Fruit fly (Drosophila melanogaster) whole organism, embryonic: Measurements from ENCODE around the gene CG32243.

Experiments used
- B-H1 ChIP-seq: fragments of 200-800 bp; sonication (Bioruptor generic); IDR thresholded peaks from 3 replicates; pipeline ENCODE4 v1.3.6; 2022; ENCODE audit warnings: missing biosample characterization, missing genetic modification characterization
- B-H2 ChIP-seq: fragments of 200-800 bp; sonication (Bioruptor generic); optimal IDR thresholded peaks from 2 replicates; lab custom pipeline; 2018; ENCODE audit warnings: missing biosample characterization, mild to moderate bottlenecking, missing genetic modification characterization
- CG1024 ChIP-seq: fragments of 200-800 bp; sonication (Bioruptor generic); IDR thresholded peaks from 2 replicates; pipeline ENCODE4 v1.3.6; 2022; ENCODE audit warnings: missing biosample characterization, missing genetic modification characterization
- CG11398 ChIP-seq: fragments of 200-800 bp; sonication (Bioruptor generic); optimal IDR thresholded peaks from 2 replicates; lab custom pipeline; 2016; ENCODE audit warnings: missing biosample characterization, missing genetic modification characterization
- CG11504 ChIP-seq: fragments of 200-800 bp; sonication (Bioruptor generic); optimal IDR thresholded peaks from 3 replicates; lab custom pipeline; 2019; ENCODE audit warnings: missing biosample characterization, mild to moderate bottlenecking, missing genetic modification characterization, moderate library complexity
- CG12659 ChIP-seq: fragments of 200-800 bp; sonication (Bioruptor generic); optimal IDR thresholded peaks from 3 replicates; lab custom pipeline; 2017; ENCODE audit warnings: mild to moderate bottlenecking, missing biosample characterization, missing genetic modification reagents, missing genetic modification characterization
- CG14710 ChIP-seq: fragments of 200-800 bp; sonication (Bioruptor generic); optimal IDR thresholded peaks from 3 replicates; lab custom pipeline; 2019; ENCODE audit warnings: missing biosample characterization, mild to moderate bottlenecking, missing genetic modification characterization, moderate library complexity
- CG1529 ChIP-seq: fragments of 200-800 bp; sonication (Bioruptor generic); optimal IDR thresholded peaks from 3 replicates; lab custom pipeline; 2018; ENCODE audit warnings: missing biosample characterization, missing genetic modification characterization
- CG17361 ChIP-seq: fragments of 200-800 bp; sonication (Bioruptor generic); IDR thresholded peaks from 3 replicates; pipeline ENCODE4 v1.3.6; 2022; ENCODE audit warnings: missing biosample characterization, missing genetic modification characterization
- CG18764 ChIP-seq: fragments of 200-800 bp; sonication (Bioruptor generic); optimal IDR thresholded peaks from 3 replicates; lab custom pipeline; 2016; ENCODE audit warnings: missing biosample characterization, missing genetic modification characterization
- CG31365 ChIP-seq: fragments of 200-800 bp; sonication (Bioruptor generic); optimal IDR thresholded peaks from 2 replicates; lab custom pipeline; 2018; ENCODE audit warnings: missing biosample characterization, mild to moderate bottlenecking, missing genetic modification characterization
- CG3281 ChIP-seq: fragments of 200-800 bp; sonication (Bioruptor generic); optimal IDR thresholded peaks from 3 replicates; lab custom pipeline; 2017; ENCODE audit warnings: missing biosample characterization, mild to moderate bottlenecking, missing genetic modification characterization
- CG5953 ChIP-seq: fragments of 200-800 bp; sonication (Bioruptor generic); IDR thresholded peaks from 2 replicates; pipeline ENCODE4 v1.3.6; 2022; ENCODE audit warnings: missing biosample characterization, missing genetic modification characterization
- CG6813 ChIP-seq: fragments of 200-800 bp; sonication (Bioruptor generic); optimal IDR thresholded peaks from 2 replicates; lab custom pipeline; 2017; ENCODE audit warnings: missing biosample characterization, missing genetic modification characterization, mild to moderate bottlenecking, moderate library complexity, missing genetic modification reagents
- CG7357 ChIP-seq: fragments of 200-800 bp; sonication (Bioruptor generic); IDR thresholded peaks from 3 replicates; pipeline ENCODE4 v1.3.6; 2022; ENCODE audit warnings: missing biosample characterization, missing genetic modification characterization
- CG7786 ChIP-seq: fragments of 200-800 bp; sonication (Bioruptor generic); optimal IDR thresholded peaks from 2 replicates; lab custom pipeline; 2016; ENCODE audit warnings: missing biosample characterization, missing genetic modification characterization
- CG7928 ChIP-seq: fragments of 200-800 bp; sonication (Bioruptor generic); optimal IDR thresholded peaks from 2 replicates; lab custom pipeline; 2017; ENCODE audit warnings: missing biosample characterization, mild to moderate bottlenecking, missing genetic modification characterization
- CG8281 ChIP-seq: fragments of 200-800 bp; sonication (Bioruptor generic); optimal IDR thresholded peaks from 2 replicates; lab custom pipeline; 2018; ENCODE audit warnings: missing biosample characterization, mild to moderate bottlenecking, missing genetic modification characterization, moderate library complexity
- Camta ChIP-seq: fragments of 200-800 bp; sonication (Bioruptor generic); optimal IDR thresholded peaks from 2 replicates; lab custom pipeline; 2016; ENCODE audit warnings: missing biosample characterization, missing genetic modification characterization
- D ChIP-seq, 2 experiments: fragments of 200-800 bp in 1 of 2; fragments of >200 bp in 1 of 2; sonication (Bioruptor generic) in 1 of 2; optimal IDR thresholded peaks; 2 replicates in 1 of 2; 3 replicates in 1 of 2; lab custom pipeline; 2017; ENCODE audit warnings: mild to moderate bottlenecking in 1 of 2, missing biosample characterization in 1 of 2, missing genetic modification characterization in 1 of 2, missing genetic modification reagents in 1 of 2
- Dad ChIP-seq: fragments of 200-800 bp; sonication (Bioruptor generic); optimal IDR thresholded peaks from 3 replicates; lab custom pipeline; 2016; ENCODE audit warnings: missing biosample characterization, missing genetic modification characterization
- ERR ChIP-seq: fragments of 200-800 bp; sonication (Bioruptor generic); optimal IDR thresholded peaks from 2 replicates; lab custom pipeline; 2016; ENCODE audit warnings: missing biosample characterization, missing genetic modification characterization
- Fer1 ChIP-seq: fragments of 200-800 bp; sonication (Bioruptor generic); optimal IDR thresholded peaks from 2 replicates; lab custom pipeline; 2017; ENCODE audit warnings: missing biosample characterization, mild to moderate bottlenecking, missing genetic modification characterization
- H15 ChIP-seq: fragments of 200-800 bp; sonication (Bioruptor generic); IDR thresholded peaks from 3 replicates; pipeline ENCODE4 v1.3.6; 2022; ENCODE audit warnings: missing biosample characterization, missing genetic modification characterization
- HmgD ChIP-seq: fragments of 200-800 bp; sonication (Bioruptor generic); optimal IDR thresholded peaks from 3 replicates; lab custom pipeline; 2016; ENCODE audit warnings: missing biosample characterization, missing genetic modification characterization
- HmgZ ChIP-seq: fragments of 200-800 bp; sonication (Bioruptor generic); optimal IDR thresholded peaks from 2 replicates; lab custom pipeline; 2018; ENCODE audit warnings: missing biosample characterization, mild to moderate bottlenecking, missing genetic modification characterization
- Lhr ChIP-seq: fragments of 200-800 bp; sonication (Bioruptor generic); optimal IDR thresholded peaks from 3 replicates; lab custom pipeline; 2017; ENCODE audit warnings: mild to moderate bottlenecking, missing biosample characterization, missing genetic modification reagents, missing genetic modification characterization
- Med ChIP-seq: fragments of 200-800 bp; sonication (Bioruptor generic); peaks from one replicate; lab custom pipeline; 2016; ENCODE audit warnings: missing biosample characterization, missing genetic modification characterization, mild to moderate bottlenecking, inconsistent platforms, moderate library complexity
- NfI ChIP-seq: fragments of 200-800 bp; sonication (Bioruptor generic); optimal IDR thresholded peaks from 3 replicates; lab custom pipeline; 2018; ENCODE audit warnings: missing biosample characterization, mild to moderate bottlenecking, missing genetic modification characterization, moderate library complexity
- Optix ChIP-seq: fragments of 200-800 bp; sonication (Bioruptor generic); IDR thresholded peaks from 3 replicates; pipeline ENCODE4 v1.3.6; 2022; ENCODE audit warnings: missing biosample characterization, missing genetic modification characterization
- Pdp1 ChIP-seq, 2 experiments: fragments of 200-800 bp; sonication (Bioruptor generic); optimal IDR thresholded peaks; 3 replicates each; lab custom pipeline; 2016; ENCODE audit warnings: missing biosample characterization in 2 of 2, missing genetic modification characterization in 2 of 2, mild to moderate bottlenecking in 1 of 2, moderate library complexity in 1 of 2
- Sin3A ChIP-seq: fragments of >200 bp; optimal IDR thresholded peaks from 2 replicates; lab custom pipeline; 2018
- caup ChIP-seq: fragments of 200-800 bp; sonication (Bioruptor generic); optimal IDR thresholded peaks from 3 replicates; lab custom pipeline; 2017; ENCODE audit warnings: missing biosample characterization, mild to moderate bottlenecking, missing genetic modification characterization, moderate library complexity; ENCODE audit not compliant: severe bottlenecking
- dan ChIP-seq: fragments of 200-800 bp; sonication (Bioruptor generic); IDR thresholded peaks from 2 replicates; pipeline ENCODE4 v1.3.6; 2022; ENCODE audit warnings: missing biosample characterization, missing genetic modification characterization
- dmrt11E ChIP-seq: fragments of 200-800 bp; sonication (Bioruptor generic); optimal IDR thresholded peaks from 3 replicates; lab custom pipeline; 2018; ENCODE audit warnings: missing biosample characterization, mild to moderate bottlenecking, missing genetic modification characterization, moderate library complexity
- ewg ChIP-seq: fragments of 200-800 bp; sonication (Bioruptor generic); optimal IDR thresholded peaks from 3 replicates; lab custom pipeline; 2017; ENCODE audit warnings: mild to moderate bottlenecking, missing biosample characterization, missing genetic modification reagents, missing genetic modification characterization
- fd102C ChIP-seq: fragments of 200-800 bp; sonication (Bioruptor generic); optimal IDR thresholded peaks from 2 replicates; lab custom pipeline; 2018; ENCODE audit warnings: missing biosample characterization, mild to moderate bottlenecking, missing genetic modification characterization, moderate library complexity
- fd64A ChIP-seq: fragments of 200-800 bp; sonication (Bioruptor generic); optimal IDR thresholded peaks from 3 replicates; lab custom pipeline; 2018; ENCODE audit warnings: missing biosample characterization, mild to moderate bottlenecking, missing genetic modification characterization
- fru ChIP-seq: fragments of >200 bp; optimal IDR thresholded peaks from 2 replicates; lab custom pipeline; 2017
- fu2 ChIP-seq: fragments of 200-800 bp; sonication (Bioruptor generic); optimal IDR thresholded peaks from 2 replicates; lab custom pipeline; 2016; ENCODE audit warnings: missing biosample characterization, missing genetic modification characterization
- gsb-n ChIP-seq: fragments of 200-800 bp; sonication (Bioruptor generic); optimal IDR thresholded peaks from 3 replicates; lab custom pipeline; 2018; ENCODE audit warnings: missing biosample characterization, mild to moderate bottlenecking, missing genetic modification characterization
- insv ChIP-seq, 2 experiments: fragments of 200-800 bp; sonication (Bioruptor generic); optimal IDR thresholded peaks; 3 replicates each; lab custom pipeline; 2016 to 2018; ENCODE audit warnings: missing biosample characterization in 2 of 2, missing genetic modification characterization in 2 of 2
- klu ChIP-seq: fragments of 200-800 bp; sonication (Bioruptor generic); IDR thresholded peaks from 2 replicates; pipeline ENCODE4 v1.3.6; 2022; ENCODE audit warnings: missing biosample characterization, missing genetic modification characterization
- pfk ChIP-seq: fragments of 200-800 bp; sonication (Bioruptor generic); optimal IDR thresholded peaks from 2 replicates; lab custom pipeline; 2018; ENCODE audit warnings: missing biosample characterization, mild to moderate bottlenecking, missing genetic modification characterization, moderate library complexity
- run ChIP-seq: fragments of 200-800 bp; sonication (Bioruptor generic); optimal IDR thresholded peaks from 3 replicates; lab custom pipeline; 2018; ENCODE audit warnings: missing biosample characterization, mild to moderate bottlenecking, missing genetic modification characterization
- shn ChIP-seq: fragments of 200-800 bp; sonication (Bioruptor generic); optimal IDR thresholded peaks from 3 replicates; lab custom pipeline; 2016; ENCODE audit warnings: missing biosample characterization, missing genetic modification characterization
- sima ChIP-seq: fragments of 200-800 bp; sonication (Bioruptor generic); optimal IDR thresholded peaks from 2 replicates; lab custom pipeline; 2016; ENCODE audit warnings: missing biosample characterization, missing genetic modification characterization
- sug ChIP-seq: fragments of 200-800 bp; optimal IDR thresholded peaks from 2 replicates; lab custom pipeline; 2019; ENCODE audit warnings: missing biosample characterization, mild to moderate bottlenecking, missing genetic modification characterization, moderate library complexity
- unc-4 ChIP-seq: fragments of 200-800 bp; sonication (Bioruptor generic); IDR thresholded peaks from 2 replicates; pipeline ENCODE4 v1.3.6; 2022; ENCODE audit warnings: missing biosample characterization, missing genetic modification characterization; ENCODE audit not compliant: partially characterized antibody
- vnd ChIP-seq: fragments of 200-800 bp; sonication (Bioruptor generic); IDR thresholded peaks from 3 replicates; pipeline ENCODE4 v1.3.6; 2022; ENCODE audit warnings: missing biosample characterization, missing genetic modification characterization; ENCODE audit not compliant: partially characterized antibody
- zfh1 ChIP-seq: fragments of 200-800 bp; sonication (Bioruptor generic); IDR thresholded peaks from 3 replicates; pipeline ENCODE4 v1.3.6; 2022; ENCODE audit warnings: missing biosample characterization, missing genetic modification characterization

The CG32243 gene

DNA sequence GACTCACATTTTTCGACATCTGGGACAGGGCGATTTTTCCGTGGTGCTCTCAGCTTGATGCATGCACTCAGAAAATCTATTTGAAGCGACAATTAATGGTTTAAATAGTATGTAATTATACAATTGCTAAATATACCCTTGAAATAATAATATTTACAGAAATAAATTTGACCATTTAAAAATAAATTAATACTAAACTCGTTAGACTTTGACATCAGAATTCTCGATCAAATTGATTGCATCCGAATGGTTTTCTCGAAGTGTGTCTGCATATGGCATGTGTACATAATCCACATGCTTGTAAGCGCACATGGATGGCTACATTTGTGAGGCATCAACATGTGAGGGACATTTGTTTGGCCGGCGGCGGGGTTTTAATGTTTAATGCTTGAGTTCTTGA is 5.6 kb upstream of the CG32243 start (continued):
- TF ChIP-seq CG7928, result no peak
- TF ChIP-seq CG5953 (GFP tag; lab: Robert Waterston, UW), result no peak
- TF ChIP-seq CG11398, result no peak
- 0 out of 3 replicates have a peak, but pooled peaks have one; percentile 17 for TF ChIP-seq B-H1 (GFP tag; lab: Robert Waterston, UW)
- no peak for TF ChIP-seq shn (GFP tag; lab: Kevin White, UChicago)
- TF ChIP-seq Lhr (GFP tag; lab: Kevin White, UChicago), result no peak
- no peak for TF ChIP-seq vnd (GFP tag; lab: Robert Waterston, UW)
- TF ChIP-seq NfI (GFP tag; lab: Kevin White, UChicago), result no peak
- no peak for TF ChIP-seq pfk (GFP tag; lab: Kevin White, UChicago)
- TF ChIP-seq CG8281 (tag; lab: Kevin White, UChicago), result no peak
- peak; percentile 94 for TF ChIP-seq dmrt11E (tag; lab: Kevin White, UChicago)
- peak; percentile 11 for TF ChIP-seq CG12659 (GFP tag; lab: Kevin White, UChicago)
- peak; percentile 81 for TF ChIP-seq gsb-n (tag; lab: Kevin White, UChicago)
- TF ChIP-seq ERR (GFP tag; lab: Kevin White, UChicago), result no peak
- no peak for TF ChIP-seq fd64A
- TF ChIP-seq D (optimal IDR thresholded peaks at IDR 0.05; lab: Kevin White, UChicago), result no peak
- TF ChIP-seq D (GFP tag; optimal IDR thresholded peaks at IDR 0.05; lab: Kevin White, UChicago), result peak; percentile 69
- TF ChIP-seq klu (GFP tag; lab: Robert Waterston, UW), result no peak
- TF ChIP-seq caup (GFP tag; lab: Kevin White, UChicago), result no peak
- no peak for TF ChIP-seq sug (tag; lab: Kevin White, UChicago)
- TF ChIP-seq fd102C (GFP tag; lab: Kevin White, UChicago), result peak; percentile 81
- TF ChIP-seq CG18764 (GFP tag; lab: Kevin White, UChicago), result peak; percentile 38
- 0 out of 3 replicates have a peak, but pooled peaks have one; percentile 15 for TF ChIP-seq H15 (GFP tag; lab: Robert Waterston, UW)
- TF ChIP-seq B-H2 (GFP tag; lab: Kevin White, UChicago), result no peak
- peak in 1 of 2 experiments; percentile 14 for TF ChIP-seq Pdp1 (GFP tag; optimal IDR thresholded peaks at IDR 0.05; lab: Kevin White, UChicago)
- peak; percentile 39 for TF ChIP-seq ewg
- TF ChIP-seq Sin3A (lab: Kevin White, UChicago), result no peak
- TF ChIP-seq CG1529 (GFP tag; lab: Kevin White, UChicago), result peak; percentile 54
- TF ChIP-seq CG31365, result no peak
- TF ChIP-seq fu2 (GFP tag; lab: Kevin White, UChicago), result no peak
- TF ChIP-seq zfh1, result peak; percentile 84
- no peak for TF ChIP-seq HmgZ
- no peak for TF ChIP-seq HmgD (GFP tag; lab: Kevin White, UChicago)
- TF ChIP-seq Camta (GFP tag; lab: Kevin White, UChicago), result peak; percentile 42
- peak; percentile 35; the same call in 1 of the 2 replicates for TF ChIP-seq CG1024
- TF ChIP-seq CG3281, result no peak
- TF ChIP-seq Optix (GFP tag; lab: Robert Waterston, UW), result no peak
- peak; percentile 77 for TF ChIP-seq CG11504 (tag; lab: Kevin White, UChicago)
- TF ChIP-seq CG14710, result peak; percentile 90
- TF ChIP-seq fru (lab: Kevin White, UChicago), result no peak
- peak; percentile 74 for TF ChIP-seq Med (GFP tag; lab: Kevin White, UChicago)
- no peak for TF ChIP-seq CG7357
- TF ChIP-seq run, result no peak
- no peak for TF ChIP-seq insv (GFP tag; optimal IDR thresholded peaks at IDR 0.05; lab: Kevin White, UChicago)
- TF ChIP-seq Fer1 (GFP tag; lab: Kevin White, UChicago), result no peak
- TF ChIP-seq CG7786 (GFP tag; lab: Kevin White, UChicago), result no peak
- peak; percentile 80 for TF ChIP-seq CG17361
- TF ChIP-seq CG6813, result peak; percentile 46
- no peak for TF ChIP-seq sima
- TF ChIP-seq Dad (GFP tag; lab: Kevin White, UChicago), result no peak
- peak; percentile 73; the same call in 1 of the 2 replicates for TF ChIP-seq dan (GFP tag; lab: Robert Waterston, UW)
- TF ChIP-seq unc-4 (GFP tag; lab: Robert Waterston, UW), result no peak
